Worm (Caenorhabditis elegans) whole organism, L3 larva: ENCODE measurements around the gene C26B9.1.

Experiments used
- ZK546.5 ChIP-seq: sonication (generic microtip); optimal IDR thresholded peaks from 2 replicates; lab custom pipeline; 2017; ENCODE audit warnings: missing biosample characterization, missing genetic modification characterization
- ceh-28 ChIP-seq: fragments of 150-350 bp; optimal IDR thresholded peaks from 2 replicates; lab custom pipeline; 2014; ENCODE audit warnings: missing biosample characterization, missing genetic modification reagents, missing genetic modification characterization
- ceh-82 ChIP-seq: fragments of 150-350 bp; optimal IDR thresholded peaks from 2 replicates; lab custom pipeline; 2014; ENCODE audit warnings: missing biosample characterization, missing genetic modification characterization
- ceh-9 ChIP-seq: sonication (generic microtip); optimal IDR thresholded peaks from 2 replicates; lab custom pipeline; 2018; ENCODE audit warnings: missing biosample characterization, missing genetic modification characterization
- egl-5 ChIP-seq: fragments of 150-350 bp; optimal IDR thresholded peaks from 2 replicates; lab custom pipeline; 2017; ENCODE audit warnings: missing biosample characterization, missing genetic modification reagents, missing genetic modification characterization, inconsistent platforms
- elt-2 ChIP-seq: sonication (generic microtip); optimal IDR thresholded peaks from 2 replicates; lab custom pipeline; 2016; ENCODE audit warnings: missing genetic modification reagents, mild to moderate bottlenecking, missing genetic modification characterization, missing compliant biosample characterization
- elt-3 ChIP-seq, 3 experiments: fragments of 150-350 bp in 1 of 3; sonication (generic microtip) in 2 of 3; optimal IDR thresholded peaks; 2 replicates in 2 of 3; 4 replicates in 1 of 3; lab custom pipeline; 2014 to 2017; ENCODE audit warnings: missing biosample characterization in 3 of 3, missing genetic modification characterization in 3 of 3
- eor-1 ChIP-seq, 2 experiments: fragments of 150-350 bp; optimal IDR thresholded peaks; 2 replicates each; lab custom pipeline; 2014 to 2018; ENCODE audit warnings: missing biosample characterization in 2 of 2, missing genetic modification characterization in 2 of 2
- fos-1 ChIP-seq: fragments of 150-350 bp; optimal IDR thresholded peaks from 2 replicates; lab custom pipeline; 2014; ENCODE audit warnings: missing biosample characterization, missing genetic modification characterization
- hmg-11 ChIP-seq: sonication (generic microtip); optimal IDR thresholded peaks from 2 replicates; lab custom pipeline; 2016; ENCODE audit warnings: missing genetic modification characterization, missing compliant biosample characterization
- lin-15B ChIP-seq: fragments of 150-350 bp; optimal IDR thresholded peaks from 2 replicates; lab custom pipeline; 2014; ENCODE audit warnings: missing biosample characterization, missing genetic modification characterization
- lin-39 ChIP-seq: fragments of 150-350 bp; optimal IDR thresholded peaks from 2 replicates; lab custom pipeline; 2018; ENCODE audit warnings: missing biosample characterization, missing genetic modification reagents, missing genetic modification characterization
- lsy-12 ChIP-seq: sonication (generic microtip); optimal IDR thresholded peaks from 2 replicates; lab custom pipeline; 2016; ENCODE audit warnings: mild to moderate bottlenecking, missing genetic modification characterization, missing compliant biosample characterization
- nfya-1 ChIP-seq: sonication (generic microtip); optimal IDR thresholded peaks from 2 replicates; lab custom pipeline; 2017; ENCODE audit warnings: missing genetic modification characterization, mild to moderate bottlenecking, missing compliant biosample characterization, antibody characterized with exemption, moderate library complexity; ENCODE audit not compliant: insufficient read depth
- nhr-11 ChIP-seq: fragments of 150-350 bp; optimal IDR thresholded peaks from 2 replicates; lab custom pipeline; 2014; ENCODE audit warnings: missing biosample characterization, missing genetic modification characterization
- nhr-23 ChIP-seq: fragments of 150-350 bp; optimal IDR thresholded peaks from 2 replicates; lab custom pipeline; 2014; ENCODE audit warnings: missing biosample characterization, missing genetic modification reagents, missing genetic modification characterization
- nhr-237 ChIP-seq: fragments of 150-350 bp; optimal IDR thresholded peaks from 2 replicates; lab custom pipeline; 2014; ENCODE audit warnings: missing biosample characterization, missing genetic modification characterization
- nhr-28 ChIP-seq: fragments of 150-350 bp; optimal IDR thresholded peaks from 2 replicates; lab custom pipeline; 2014; ENCODE audit warnings: missing biosample characterization, missing genetic modification characterization
- nhr-67 ChIP-seq: fragments of 150-350 bp; optimal IDR thresholded peaks from 2 replicates; lab custom pipeline; 2014; ENCODE audit warnings: missing biosample characterization, missing genetic modification characterization
- nhr-76 ChIP-seq: fragments of 150-350 bp; sonication (generic microtip); optimal IDR thresholded peaks from 5 replicates; lab custom pipeline; 2014; ENCODE audit warnings: missing biosample characterization, missing genetic modification characterization
- nhr-77 ChIP-seq: fragments of 150-350 bp; optimal IDR thresholded peaks from 2 replicates; lab custom pipeline; 2014; ENCODE audit warnings: missing biosample characterization, missing genetic modification characterization
- pha-4 ChIP-seq: fragments of 150-350 bp; optimal IDR thresholded peaks from 2 replicates; lab custom pipeline; 2014; ENCODE audit warnings: missing biosample characterization, missing genetic modification reagents, missing genetic modification characterization
- pqm-1 ChIP-seq: fragments of 150-350 bp; optimal IDR thresholded peaks from 2 replicates; lab custom pipeline; 2017; ENCODE audit warnings: missing biosample characterization, missing genetic modification characterization, inconsistent platforms
- sea-2 ChIP-seq: fragments of 150-350 bp; sonication (generic microtip); optimal IDR thresholded peaks from 4 replicates; lab custom pipeline; 2014; ENCODE audit warnings: missing biosample characterization, missing genetic modification reagents, missing genetic modification characterization
- skn-1 ChIP-seq: fragments of 150-350 bp; optimal IDR thresholded peaks from 2 replicates; lab custom pipeline; 2014; ENCODE audit warnings: missing biosample characterization, missing genetic modification characterization
- snpc-4 ChIP-seq: fragments of 150-350 bp; optimal IDR thresholded peaks from 2 replicates; lab custom pipeline; 2014; ENCODE audit warnings: missing biosample characterization, missing genetic modification characterization
- tbx-2 ChIP-seq: sonication (generic microtip); optimal IDR thresholded peaks from 2 replicates; lab custom pipeline; 2016; ENCODE audit warnings: mild to moderate bottlenecking, missing genetic modification characterization, missing compliant biosample characterization
- unc-62 ChIP-seq: fragments of 150-350 bp; sonication (generic microtip); optimal IDR thresholded peaks from 4 replicates; lab custom pipeline; 2014; ENCODE audit warnings: missing biosample characterization, missing genetic modification reagents, missing genetic modification characterization

Gene C26B9.1

ce11 chrX:5339889-5340288 is 4.5 kb upstream of the C26B9.1 start, which contains the start of gene C26B9.2:
TSS of gene C26B9.2 (plus strand) at chrX:5340189.
- TF ChIP-seq ceh-9 (tag; lab: Kevin White, UChicago) (no peak), lin-15B (tag; lab: Kevin White, UChicago) (no peak), nfya-1 (tag; lab: Kevin White, UChicago) (no peak), lsy-12 (no peak), ceh-82 (tag; lab: Kevin White, UChicago) (no peak), hmg-11 (tag; lab: Kevin White, UChicago) (no peak), pha-4 (tag; lab: Kevin White, UChicago) (no peak), nhr-28 (tag; lab: Kevin White, UChicago) (no peak)

- TF ChIP-seq ZK546.5 (tag; lab: Kevin White, UChicago) (no peak), egl-5 (no peak)
Measured at ce11 chrX:5342007-5342406, 2.4 kb upstream of the C26B9.1 start, which contains the start of gene C26B9.7. TSS of gene C26B9.7 (plus strand) at chrX:5342307.

ce11 chrX:5346303-5346702 is 1.9 kb downstream of the C26B9.1 start:
- TF ChIP-seq nfya-1 (tag; lab: Kevin White, UChicago) (no peak), nhr-237 (no peak), elt-2 (tag; lab: Kevin White, UChicago) (peak; percentile 64), nhr-77 (tag; lab: Kevin White, UChicago) (no peak), sea-2 (GFP tag; lab: Kevin White, UChicago) (no peak), lsy-12 (no peak), ZK546.5 (tag; lab: Kevin White, UChicago) (no peak), lin-15B (tag; lab: Kevin White, UChicago) (no peak)

ce11 chrX:5347856-5348255 is 3.5 kb downstream of the C26B9.1 start:
- no peak for TF ChIP-seq pqm-1 (tag; lab: Kevin White, UChicago)
- TF ChIP-seq elt-3 (tag; optimal IDR thresholded peaks at IDR 0.05; lab: Kevin White, UChicago): no peak
- TF ChIP-seq nhr-11 (tag; lab: Kevin White, UChicago): no peak
- TF ChIP-seq nhr-28 (tag; lab: Kevin White, UChicago): no peak

ce11 chrX:5348529-5349148 is 4.3 kb downstream of the C26B9.1 start, which contains the start of gene syx-3:
TSS of gene syx-3 (plus strand) at chrX:5349098.
- TF ChIP-seq ceh-9 (tag; lab: Kevin White, UChicago) (no peak), fos-1 (tag; lab: Kevin White, UChicago) (no peak), ceh-82 (tag; lab: Kevin White, UChicago) (no peak), unc-62 (GFP tag; lab: Kevin White, UChicago) (no peak), snpc-4 (tag; lab: Kevin White, UChicago) (no peak), nhr-77 (tag; lab: Kevin White, UChicago) (no peak), nhr-23 (tag; lab: Kevin White, UChicago) (no peak), nhr-76 (no peak), elt-3 (tag; optimal IDR thresholded peaks at IDR 0.05; lab: Kevin White, UChicago) (no peak), pha-4 (tag; lab: Kevin White, UChicago) (peak; percentile 6), eor-1 (tag; optimal IDR thresholded peaks at IDR 0.05; lab: Kevin White, UChicago) (no peak), tbx-2 (tag; lab: Kevin White, UChicago) (no peak), nhr-28 (tag; lab: Kevin White, UChicago) (no peak), elt-2 (tag; lab: Kevin White, UChicago) (peak; percentile 6), skn-1 (tag; lab: Kevin White, UChicago) (no peak), ceh-28 (no peak), nfya-1 (tag; lab: Kevin White, UChicago) (peak; percentile 2)
- TF ChIP-seq, all 47 proteins: peak for 3

ce11 chrX:5354022-5354876 is 9.9 kb downstream of the C26B9.1 start, which contains the start of gene pfn-2:
TSS of gene pfn-2 (minus strand) at chrX:5354072.
- TF ChIP-seq nhr-67 (tag; lab: Kevin White, UChicago) (no peak), lin-39 (tag; lab: Kevin White, UChicago) (peak; percentile 60), hmg-11 (tag; lab: Kevin White, UChicago) (peak; percentile 50), nfya-1 (tag; lab: Kevin White, UChicago) (peak; percentile 40), skn-1 (tag; lab: Kevin White, UChicago) (peak; percentile 7), pha-4 (tag; lab: Kevin White, UChicago) (no peak), elt-2 (tag; lab: Kevin White, UChicago) (peak; percentile 63), unc-62 (GFP tag; lab: Kevin White, UChicago) (no peak)
